Fruit fly (Drosophila melanogaster) whole organism, embryonic: ENCODE data around the gene CG14797.
A peak's percentile ranks its signal among the peaks of the same experiment; 100 is the strongest.

Experiments
- Adf1 ChIP-seq: fragments of 200-800 bp; sonication (Bioruptor generic); IDR thresholded peaks from 2 replicates; pipeline ENCODE4 v1.3.6; 2022; ENCODE audit warnings: missing biosample characterization, missing genetic modification characterization
- Aef1 ChIP-seq: fragments of 200-800 bp; sonication (Bioruptor generic); IDR thresholded peaks from 3 replicates; pipeline ENCODE4 v1.3.6; 2022; ENCODE audit warnings: missing biosample characterization, missing genetic modification characterization
- B-H2 ChIP-seq: fragments of 200-800 bp; sonication (Bioruptor generic); optimal IDR thresholded peaks from 2 replicates; lab custom pipeline; 2018; ENCODE audit warnings: missing biosample characterization, mild to moderate bottlenecking, missing genetic modification characterization
- CG10366 ChIP-seq: fragments of 200-800 bp; sonication (Bioruptor generic); IDR thresholded peaks from 2 replicates; pipeline ENCODE4 v1.3.6; 2022; ENCODE audit warnings: missing biosample characterization, missing genetic modification characterization
- CG10654 ChIP-seq: fragments of 200-800 bp; sonication (Bioruptor generic); optimal IDR thresholded peaks from 2 replicates; lab custom pipeline; 2016; ENCODE audit warnings: missing biosample characterization, missing genetic modification characterization
- CG12071 ChIP-seq: fragments of 200-800 bp; sonication (Bioruptor generic); optimal IDR thresholded peaks from 3 replicates; lab custom pipeline; 2018; ENCODE audit warnings: missing biosample characterization, mild to moderate bottlenecking, missing genetic modification characterization
- CG12104 ChIP-seq: fragments of 200-800 bp; sonication (Bioruptor generic); optimal IDR thresholded peaks from 3 replicates; lab custom pipeline; 2016; ENCODE audit warnings: missing biosample characterization, missing genetic modification characterization
- CG14050 ChIP-seq: fragments of 200-800 bp; sonication (Bioruptor generic); IDR thresholded peaks from 3 replicates; pipeline ENCODE4 v1.3.6; 2022; ENCODE audit warnings: missing biosample characterization, missing genetic modification characterization
- CG14441 ChIP-seq: fragments of 200-800 bp; sonication (Bioruptor generic); IDR thresholded peaks from 2 replicates; pipeline ENCODE4 v1.3.6; 2022; ENCODE audit warnings: missing biosample characterization, missing genetic modification characterization
- CG16815 ChIP-seq: fragments of 200-800 bp; sonication (Bioruptor generic); optimal IDR thresholded peaks from 3 replicates; lab custom pipeline; 2017; ENCODE audit warnings: missing biosample characterization, mild to moderate bottlenecking, missing genetic modification characterization
- CG18764 ChIP-seq: fragments of 200-800 bp; sonication (Bioruptor generic); optimal IDR thresholded peaks from 3 replicates; lab custom pipeline; 2016; ENCODE audit warnings: missing biosample characterization, missing genetic modification characterization
- CG34224 ChIP-seq: fragments of 200-800 bp; sonication (Bioruptor generic); IDR thresholded peaks from 3 replicates; pipeline ENCODE4 v1.3.6; 2022; ENCODE audit warnings: missing biosample characterization, missing genetic modification characterization; ENCODE audit not compliant: partially characterized antibody
- CG3847 ChIP-seq: fragments of 200-800 bp; sonication (Bioruptor generic); IDR thresholded peaks from 2 replicates; pipeline ENCODE4 v1.3.6; 2022; ENCODE audit warnings: missing biosample characterization, missing genetic modification characterization
- CG5953 ChIP-seq: fragments of 200-800 bp; sonication (Bioruptor generic); IDR thresholded peaks from 2 replicates; pipeline ENCODE4 v1.3.6; 2022; ENCODE audit warnings: missing biosample characterization, missing genetic modification characterization
- CG6175 ChIP-seq: fragments of 200-800 bp; sonication (Bioruptor generic); IDR thresholded peaks from 3 replicates; pipeline ENCODE4 v1.3.6; 2022; ENCODE audit warnings: missing biosample characterization, missing genetic modification characterization
- CG7556 ChIP-seq: fragments of 200-800 bp; sonication (Bioruptor generic); optimal IDR thresholded peaks from 2 replicates; lab custom pipeline; 2017; ENCODE audit warnings: missing biosample characterization, mild to moderate bottlenecking, missing genetic modification characterization
- CG8388 ChIP-seq: fragments of 200-800 bp; sonication (Bioruptor generic); optimal IDR thresholded peaks from 2 replicates; lab custom pipeline; 2019; ENCODE audit warnings: missing biosample characterization, mild to moderate bottlenecking, missing genetic modification characterization, moderate library complexity
- CG9215 ChIP-seq: fragments of 200-800 bp; sonication (Bioruptor generic); IDR thresholded peaks from 2 replicates; pipeline ENCODE4 v1.3.6; 2022; ENCODE audit warnings: missing biosample characterization, missing genetic modification characterization
- CG9876 ChIP-seq: fragments of 200-800 bp; sonication (Bioruptor generic); optimal IDR thresholded peaks from 2 replicates; lab custom pipeline; 2016; ENCODE audit warnings: missing biosample characterization, missing genetic modification characterization
- Gug ChIP-seq: fragments of 200-800 bp; sonication (Bioruptor generic); IDR thresholded peaks from 4 replicates; pipeline ENCODE4 v1.3.6; 2022; ENCODE audit warnings: missing biosample characterization, missing genetic modification characterization
- HLH4C ChIP-seq: fragments of 200-800 bp; sonication (Bioruptor generic); IDR thresholded peaks from 3 replicates; pipeline ENCODE4 v1.3.6; 2022; ENCODE audit warnings: missing biosample characterization, missing genetic modification characterization; ENCODE audit not compliant: partially characterized antibody
- Kr ChIP-seq: fragments of 200-800 bp; sonication (Bioruptor generic); optimal IDR thresholded peaks from 2 replicates; lab custom pipeline; 2017; ENCODE audit warnings: missing biosample characterization, mild to moderate bottlenecking, missing genetic modification characterization
- Lhr ChIP-seq: fragments of 200-800 bp; sonication (Bioruptor generic); optimal IDR thresholded peaks from 3 replicates; lab custom pipeline; 2017; ENCODE audit warnings: mild to moderate bottlenecking, missing biosample characterization, missing genetic modification reagents, missing genetic modification characterization
- Mrtf ChIP-seq: fragments of 200-800 bp; sonication (Bioruptor generic); IDR thresholded peaks from 3 replicates; pipeline ENCODE4 v1.3.6; 2022; ENCODE audit warnings: missing biosample characterization, missing genetic modification characterization
- Myb ChIP-seq: fragments of 200-800 bp; sonication (Bioruptor generic); optimal IDR thresholded peaks from 2 replicates; lab custom pipeline; 2016; ENCODE audit warnings: missing biosample characterization, missing genetic modification characterization
- NFAT ChIP-seq: fragments of 200-800 bp; sonication (Bioruptor generic); IDR thresholded peaks from 2 replicates; pipeline ENCODE4 v1.3.6; 2022; ENCODE audit warnings: missing biosample characterization, missing genetic modification characterization
- Nf-YA ChIP-seq: fragments of 200-800 bp; sonication (Bioruptor generic); IDR thresholded peaks from 2 replicates; pipeline ENCODE4 v1.3.6; 2022; ENCODE audit warnings: missing biosample characterization, missing genetic modification characterization
- Nf-YC ChIP-seq: fragments of 200-800 bp; optimal IDR thresholded peaks from 3 replicates; lab custom pipeline; 2019; ENCODE audit warnings: missing biosample characterization, mild to moderate bottlenecking, missing genetic modification characterization, moderate library complexity
- NfI ChIP-seq: fragments of 200-800 bp; sonication (Bioruptor generic); optimal IDR thresholded peaks from 3 replicates; lab custom pipeline; 2018; ENCODE audit warnings: missing biosample characterization, mild to moderate bottlenecking, missing genetic modification characterization, moderate library complexity
- Opbp ChIP-seq: fragments of 200-800 bp; sonication (Bioruptor generic); IDR thresholded peaks from 3 replicates; pipeline ENCODE4 v1.3.6; 2022; ENCODE audit warnings: missing biosample characterization, missing genetic modification characterization; ENCODE audit not compliant: partially characterized antibody
- cas ChIP-seq: fragments of 200-800 bp; sonication (Bioruptor generic); IDR thresholded peaks from 2 replicates; pipeline ENCODE4 v1.3.6; 2022; ENCODE audit warnings: missing biosample characterization, missing genetic modification characterization
- cato ChIP-seq: fragments of 200-800 bp; sonication (Bioruptor generic); optimal IDR thresholded peaks from 2 replicates; lab custom pipeline; 2016; ENCODE audit warnings: missing biosample characterization, missing genetic modification characterization, borderline replicate concordance
- croc ChIP-seq: fragments of 200-800 bp; sonication (Bioruptor generic); conservative IDR thresholded peaks from 3 replicates; pipeline ENCODE4 v1.3.6; 2022; ENCODE audit warnings: missing biosample characterization, missing genetic modification characterization
- dm ChIP-seq: fragments of 200-800 bp; sonication (Bioruptor generic); optimal IDR thresholded peaks from 3 replicates; lab custom pipeline; 2016; ENCODE audit warnings: missing biosample characterization, missing genetic modification characterization
- dysf ChIP-seq: fragments of 200-800 bp; sonication (Bioruptor generic); IDR thresholded peaks from 3 replicates; pipeline ENCODE4 v1.3.6; 2022; ENCODE audit warnings: missing biosample characterization, missing genetic modification characterization
- eyg ChIP-seq: fragments of 200-800 bp; sonication (Bioruptor generic); optimal IDR thresholded peaks from 3 replicates; lab custom pipeline; 2016; ENCODE audit warnings: missing biosample characterization, missing genetic modification characterization
- fd3F ChIP-seq: fragments of 200-800 bp; sonication (Bioruptor generic); optimal IDR thresholded peaks from 2 replicates; lab custom pipeline; 2018; ENCODE audit warnings: missing biosample characterization, mild to moderate bottlenecking, missing genetic modification characterization, moderate library complexity
- hb ChIP-seq: fragments of 200-800 bp; sonication (Bioruptor generic); IDR thresholded peaks from 3 replicates; pipeline ENCODE4 v1.3.6; 2022; ENCODE audit warnings: missing biosample characterization, missing genetic modification characterization; ENCODE audit not compliant: partially characterized antibody
- jigr1 ChIP-seq: fragments of 200-800 bp; sonication (Bioruptor generic); IDR thresholded peaks from 3 replicates; pipeline ENCODE4 v1.3.6; 2022; ENCODE audit warnings: missing biosample characterization, missing genetic modification characterization
- lola ChIP-seq, 3 experiments: fragments of >200 bp in 2 of 3; fragments of 200-800 bp in 1 of 3; sonication (Bioruptor generic) in 1 of 3; optimal IDR thresholded peaks; 2 replicates each; lab custom pipeline; 2017 to 2019; ENCODE audit warnings: missing biosample characterization in 3 of 3, missing genetic modification characterization in 3 of 3, mild to moderate bottlenecking in 1 of 3, moderate library complexity in 1 of 3
- mam ChIP-seq: fragments of 200-800 bp; sonication (Bioruptor generic); optimal IDR thresholded peaks from 3 replicates; lab custom pipeline; 2016; ENCODE audit warnings: missing biosample characterization, missing genetic modification characterization
- p53 ChIP-seq: fragments of 200-800 bp; sonication (Bioruptor generic); optimal IDR thresholded peaks from 2 replicates; lab custom pipeline; 2016; ENCODE audit warnings: missing biosample characterization, missing genetic modification characterization
- pho ChIP-seq: fragments of 200-800 bp; sonication (Bioruptor generic); optimal IDR thresholded peaks from 2 replicates; lab custom pipeline; 2016; ENCODE audit warnings: missing biosample characterization, missing genetic modification characterization
- psq ChIP-seq: fragments of 200-800 bp; sonication (Bioruptor generic); optimal IDR thresholded peaks from 2 replicates; lab custom pipeline; 2017; ENCODE audit warnings: missing biosample characterization, missing genetic modification characterization
- run ChIP-seq: fragments of 200-800 bp; sonication (Bioruptor generic); optimal IDR thresholded peaks from 3 replicates; lab custom pipeline; 2018; ENCODE audit warnings: missing biosample characterization, mild to moderate bottlenecking, missing genetic modification characterization
- salm ChIP-seq: fragments of 200-800 bp; sonication (Bioruptor generic); optimal IDR thresholded peaks from 2 replicates; lab custom pipeline; 2018; ENCODE audit warnings: missing biosample characterization, mild to moderate bottlenecking, missing genetic modification characterization
- sr ChIP-seq: fragments of 200-800 bp; sonication (Bioruptor generic); IDR thresholded peaks from 3 replicates; pipeline ENCODE4 v1.3.6; 2022; ENCODE audit warnings: missing biosample characterization, missing genetic modification characterization
- sug ChIP-seq: fragments of 200-800 bp; optimal IDR thresholded peaks from 2 replicates; lab custom pipeline; 2019; ENCODE audit warnings: missing biosample characterization, mild to moderate bottlenecking, missing genetic modification characterization, moderate library complexity
- tio ChIP-seq: fragments of 200-800 bp; sonication (Bioruptor generic); optimal IDR thresholded peaks from 2 replicates; lab custom pipeline; 2017; ENCODE audit warnings: missing biosample characterization, missing genetic modification characterization, inconsistent platforms
- vnd ChIP-seq: fragments of 200-800 bp; sonication (Bioruptor generic); IDR thresholded peaks from 3 replicates; pipeline ENCODE4 v1.3.6; 2022; ENCODE audit warnings: missing biosample characterization, missing genetic modification characterization; ENCODE audit not compliant: partially characterized antibody
- zfh1 ChIP-seq: fragments of 200-800 bp; sonication (Bioruptor generic); IDR thresholded peaks from 3 replicates; pipeline ENCODE4 v1.3.6; 2022; ENCODE audit warnings: missing biosample characterization, missing genetic modification characterization

CG14797 gene

DNA sequence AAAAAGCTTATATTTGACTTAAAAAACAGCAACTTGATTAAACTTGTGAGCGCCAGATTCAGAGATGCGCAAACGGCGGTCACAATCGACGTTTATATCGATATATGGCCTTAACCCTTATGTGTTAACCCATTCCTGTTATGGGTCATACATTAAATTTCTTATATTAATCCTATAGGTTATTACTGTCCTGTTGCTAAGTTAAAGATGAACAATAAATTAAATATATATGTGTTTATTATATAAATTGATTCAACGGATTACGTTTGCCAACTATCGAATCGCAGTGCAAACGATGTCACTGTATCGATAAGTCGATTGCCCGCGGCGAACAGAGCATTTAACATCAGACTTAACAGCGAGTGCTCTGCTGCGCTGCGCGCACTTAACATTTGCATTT, 12.2 kb upstream of the CG14797 start, which contains the start of the genes CG3740 and hfw (continued):
- TF ChIP-seq CG18764 (peak; percentile 62), CG10654 (GFP tag; lab: Kevin White, UChicago) (peak; percentile 69), CG3847 (peak; percentile 80), Nf-YC (peak; percentile 54), CG9876 (no peak), croc (GFP tag; lab: Robert Waterston, UW) (peak; percentile 50; the same call in 2 of the 3 replicates), CG12104 (GFP tag; lab: Kevin White, UChicago) (peak; percentile 26), Nf-YA (0 out of 2 replicates have a peak, but pooled peaks have one; percentile 27), fd3F (GFP tag; lab: Kevin White, UChicago) (peak; percentile 53), NFAT (peak; percentile 66), mam (peak; percentile 9), vnd (GFP tag; lab: Robert Waterston, UW) (peak; percentile 91), CG6175 (0 out of 3 replicates have a peak, but pooled peaks have one; percentile 35), salm (tag; lab: Kevin White, UChicago) (peak; percentile 4), Adf1 (GFP tag; lab: Robert Waterston, UW) (peak; percentile 61), CG34224 (GFP tag; lab: Robert Waterston, UW) (peak; percentile 90), sr (GFP tag; lab: Robert Waterston, UW) (no peak), CG10366 (peak; percentile 71), jigr1 (0 out of 3 replicates have a peak, but pooled peaks have one; percentile 18), tio (GFP tag; lab: Kevin White, UChicago) (no peak), B-H2 (GFP tag; lab: Kevin White, UChicago) (peak; percentile 47), NfI (GFP tag; lab: Kevin White, UChicago) (peak; percentile 68), Kr (GFP tag; lab: Kevin White, UChicago) (peak; percentile 20), sug (tag; lab: Kevin White, UChicago) (peak; percentile 68), CG9215 (peak; percentile 59), cas (GFP tag; lab: Robert Waterston, UW) (no peak), cato (GFP tag; lab: Kevin White, UChicago) (peak; percentile 24), hb (GFP tag; lab: Robert Waterston, UW) (peak; percentile 84; the same call in 2 of the 3 replicates), lola (GFP tag; optimal IDR thresholded peaks at IDR 0.05; lab: Kevin White, UChicago) (peak in 1 of 3 experiments; percentile 69), Aef1 (GFP tag; lab: Robert Waterston, UW) (peak; percentile 79), run (tag; lab: Kevin White, UChicago) (no peak), Opbp (GFP tag; lab: Robert Waterston, UW) (peak; percentile 79; the same call in 2 of the 3 replicates), p53 (peak; percentile 40), dm (GFP tag; lab: Kevin White, UChicago) (no peak), CG16815 (GFP tag; lab: Kevin White, UChicago) (peak; percentile 47), HLH4C (peak; percentile 94), psq (peak; percentile 45), pho (GFP tag; lab: Kevin White, UChicago) (peak; percentile 23), zfh1 (GFP tag; lab: Robert Waterston, UW) (peak; percentile 71), Gug (peak; percentile 51; the same call in 2 of the 4 replicates), CG14050 (peak; percentile 62), Myb (no peak), dysf (GFP tag; lab: Robert Waterston, UW) (peak; percentile 76), eyg (GFP tag; lab: Kevin White, UChicago) (no peak), CG8388 (GFP tag; lab: Kevin White, UChicago) (peak; percentile 49), CG5953 (GFP tag; lab: Robert Waterston, UW) (peak; percentile 55; the same call in 1 of the 2 replicates), CG14441 (GFP tag; lab: Robert Waterston, UW) (peak; percentile 84), Lhr (GFP tag; lab: Kevin White, UChicago) (no peak), Mrtf (GFP tag; lab: Robert Waterston, UW) (peak; percentile 51; the same call in 1 of the 3 replicates), CG12071 (GFP tag; lab: Kevin White, UChicago) (no peak), CG7556 (GFP tag; lab: Kevin White, UChicago) (no peak)
